Fruit fly (Drosophila melanogaster) whole organism, embryonic: ENCODE results near the gene Vajk3.

Experiments used
- CG10431 ChIP-seq: fragments of 200-800 bp; sonication (Bioruptor generic); optimal IDR thresholded peaks from 3 replicates; lab custom pipeline; 2018; ENCODE audit warnings: missing biosample characterization, mild to moderate bottlenecking, missing genetic modification characterization
- CG11696 ChIP-seq: fragments of 200-800 bp; sonication (Bioruptor generic); IDR thresholded peaks from 2 replicates; pipeline ENCODE4 v1.3.6; 2022; ENCODE audit warnings: missing biosample characterization, missing genetic modification characterization
- CG12104 ChIP-seq: fragments of 200-800 bp; sonication (Bioruptor generic); optimal IDR thresholded peaks from 3 replicates; lab custom pipeline; 2016; ENCODE audit warnings: missing biosample characterization, missing genetic modification characterization
- CG14050 ChIP-seq: fragments of 200-800 bp; sonication (Bioruptor generic); IDR thresholded peaks from 3 replicates; pipeline ENCODE4 v1.3.6; 2022; ENCODE audit warnings: missing biosample characterization, missing genetic modification characterization
- CG17568 ChIP-seq: fragments of 200-800 bp; sonication (Bioruptor generic); optimal IDR thresholded peaks from 2 replicates; lab custom pipeline; 2018; ENCODE audit warnings: missing biosample characterization, mild to moderate bottlenecking, missing genetic modification characterization, moderate library complexity
- CG1792 ChIP-seq: fragments of 200-800 bp; sonication (Bioruptor generic); optimal IDR thresholded peaks from 2 replicates; lab custom pipeline; 2016; ENCODE audit warnings: missing biosample characterization, missing genetic modification characterization
- CG2202 ChIP-seq: fragments of 200-800 bp; sonication (Bioruptor generic); optimal IDR thresholded peaks from 2 replicates; lab custom pipeline; 2018; ENCODE audit warnings: missing biosample characterization, mild to moderate bottlenecking, missing genetic modification characterization
- CG2678 ChIP-seq: fragments of 200-800 bp; sonication (Bioruptor generic); optimal IDR thresholded peaks from 3 replicates; lab custom pipeline; 2019; ENCODE audit warnings: missing biosample characterization, mild to moderate bottlenecking, missing genetic modification characterization, moderate library complexity
- CG30431 ChIP-seq: fragments of 200-800 bp; sonication (Bioruptor generic); optimal IDR thresholded peaks from 2 replicates; lab custom pipeline; 2017; ENCODE audit warnings: missing biosample characterization, missing genetic modification characterization
- CG32767 ChIP-seq: fragments of 200-800 bp; sonication (Bioruptor generic); IDR thresholded peaks from 2 replicates; pipeline ENCODE4 v1.3.6; 2022; ENCODE audit warnings: missing biosample characterization, missing genetic modification characterization
- CG3838 ChIP-seq: fragments of 200-800 bp; sonication (Bioruptor generic); optimal IDR thresholded peaks from 3 replicates; lab custom pipeline; 2016; ENCODE audit warnings: missing biosample characterization, missing genetic modification characterization
- CG4707 ChIP-seq: fragments of 200-800 bp; sonication (Bioruptor generic); optimal IDR thresholded peaks from 2 replicates; lab custom pipeline; 2018; ENCODE audit warnings: missing biosample characterization, mild to moderate bottlenecking, missing genetic modification characterization, moderate library complexity
- CG6654 ChIP-seq: fragments of 200-800 bp; sonication (Bioruptor generic); optimal IDR thresholded peaks from 2 replicates; lab custom pipeline; 2017; ENCODE audit warnings: missing biosample characterization, mild to moderate bottlenecking, missing genetic modification characterization
- CG7357 ChIP-seq: fragments of 200-800 bp; sonication (Bioruptor generic); IDR thresholded peaks from 3 replicates; pipeline ENCODE4 v1.3.6; 2022; ENCODE audit warnings: missing biosample characterization, missing genetic modification characterization
- CG8089 ChIP-seq: fragments of 200-800 bp; sonication (Bioruptor generic); optimal IDR thresholded peaks from 3 replicates; lab custom pipeline; 2016; ENCODE audit warnings: missing biosample characterization, missing genetic modification characterization
- CG8944 ChIP-seq: fragments of 200-800 bp; sonication (Bioruptor generic); optimal IDR thresholded peaks from 3 replicates; lab custom pipeline; 2016; ENCODE audit warnings: missing biosample characterization, missing genetic modification characterization
- CG9932 ChIP-seq: fragments of 200-800 bp; sonication (Bioruptor generic); IDR thresholded peaks from 2 replicates; pipeline ENCODE4 v1.3.6; 2022; ENCODE audit warnings: missing biosample characterization, missing genetic modification characterization
- CkIIα-i1 ChIP-seq: fragments of 200-800 bp; sonication (Bioruptor generic); IDR thresholded peaks from 2 replicates; pipeline ENCODE4 v1.3.6; 2022; ENCODE audit warnings: missing biosample characterization, missing genetic modification characterization
- D ChIP-seq, 2 experiments: fragments of 200-800 bp in 1 of 2; fragments of >200 bp in 1 of 2; sonication (Bioruptor generic) in 1 of 2; optimal IDR thresholded peaks; 2 replicates in 1 of 2; 3 replicates in 1 of 2; lab custom pipeline; 2017; ENCODE audit warnings: mild to moderate bottlenecking in 1 of 2, missing biosample characterization in 1 of 2, missing genetic modification characterization in 1 of 2, missing genetic modification reagents in 1 of 2
- D19B ChIP-seq: fragments of 200-800 bp; sonication (Bioruptor generic); optimal IDR thresholded peaks from 2 replicates; lab custom pipeline; 2017; ENCODE audit warnings: missing biosample characterization, mild to moderate bottlenecking, missing genetic modification characterization
- Dll ChIP-seq: fragments of 200-800 bp; sonication (Bioruptor generic); IDR thresholded peaks from 4 replicates; pipeline ENCODE4 v1.3.6; 2022; ENCODE audit warnings: missing biosample characterization, missing genetic modification characterization; ENCODE audit not compliant: partially characterized antibody
- Elba2 ChIP-seq: fragments of 200-800 bp; sonication (Bioruptor generic); optimal IDR thresholded peaks from 3 replicates; lab custom pipeline; 2016; ENCODE audit warnings: missing biosample characterization, missing genetic modification characterization
- Hr39 ChIP-seq: fragments of >200 bp; optimal IDR thresholded peaks from 2 replicates; lab custom pipeline; 2017
- Mes4 ChIP-seq: fragments of 200-800 bp; sonication (Bioruptor generic); optimal IDR thresholded peaks from 2 replicates; lab custom pipeline; 2016; ENCODE audit warnings: missing biosample characterization, missing genetic modification characterization
- Oli ChIP-seq: fragments of 200-800 bp; sonication (Bioruptor generic); optimal IDR thresholded peaks from 2 replicates; lab custom pipeline; 2018; ENCODE audit warnings: missing biosample characterization, mild to moderate bottlenecking, missing genetic modification characterization, moderate library complexity
- Opbp ChIP-seq: fragments of 200-800 bp; sonication (Bioruptor generic); IDR thresholded peaks from 3 replicates; pipeline ENCODE4 v1.3.6; 2022; ENCODE audit warnings: missing biosample characterization, missing genetic modification characterization; ENCODE audit not compliant: partially characterized antibody
- Poxn ChIP-seq: fragments of 200-800 bp; sonication (Bioruptor generic); IDR thresholded peaks from 2 replicates; pipeline ENCODE4 v1.3.6; 2022; ENCODE audit warnings: missing biosample characterization, missing genetic modification characterization
- Xrp1 ChIP-seq: fragments of 200-800 bp; sonication (Bioruptor generic); IDR thresholded peaks from 2 replicates; pipeline ENCODE4 v1.3.6; 2022; ENCODE audit warnings: missing biosample characterization, missing genetic modification characterization
- abd-A ChIP-seq: fragments of 200-800 bp; sonication (Bioruptor generic); optimal IDR thresholded peaks from 3 replicates; lab custom pipeline; 2019; ENCODE audit warnings: missing biosample characterization, mild to moderate bottlenecking, missing genetic modification characterization, moderate library complexity
- ato ChIP-seq: fragments of 200-800 bp; sonication (Bioruptor generic); IDR thresholded peaks from 2 replicates; pipeline ENCODE4 v1.3.6; 2022; ENCODE audit warnings: missing biosample characterization, missing genetic modification characterization; ENCODE audit not compliant: partially characterized antibody
- cad ChIP-seq: fragments of >200 bp; optimal IDR thresholded peaks from 2 replicates; lab custom pipeline; 2017; ENCODE audit warnings: missing biosample characterization, missing genetic modification characterization
- crp ChIP-seq, 2 experiments: fragments of 200-800 bp; sonication (Bioruptor generic); optimal IDR thresholded peaks; 2 replicates in 1 of 2; 3 replicates in 1 of 2; lab custom pipeline; 2017; ENCODE audit warnings: missing biosample characterization in 2 of 2, missing genetic modification characterization in 2 of 2, mild to moderate bottlenecking in 1 of 2, moderate library complexity in 1 of 2
- dati ChIP-seq: fragments of 200-800 bp; sonication (Bioruptor generic); IDR thresholded peaks from 2 replicates; pipeline ENCODE4 v1.3.6; 2022; ENCODE audit warnings: missing biosample characterization, missing genetic modification characterization
- emc ChIP-seq: fragments of 200-800 bp; sonication (Bioruptor generic); optimal IDR thresholded peaks from 2 replicates; lab custom pipeline; 2016; ENCODE audit warnings: missing biosample characterization, missing genetic modification characterization
- ems ChIP-seq: fragments of 200-800 bp; sonication (Bioruptor generic); optimal IDR thresholded peaks from 3 replicates; lab custom pipeline; 2016; ENCODE audit warnings: missing biosample characterization, missing genetic modification characterization
- ewg ChIP-seq: fragments of 200-800 bp; sonication (Bioruptor generic); optimal IDR thresholded peaks from 3 replicates; lab custom pipeline; 2017; ENCODE audit warnings: mild to moderate bottlenecking, missing biosample characterization, missing genetic modification reagents, missing genetic modification characterization
- ham ChIP-seq: fragments of 200-800 bp; sonication (Bioruptor generic); IDR thresholded peaks from 2 replicates; pipeline ENCODE4 v1.3.6; 2022; ENCODE audit warnings: missing biosample characterization, missing genetic modification characterization
- lilli ChIP-seq: fragments of 200-800 bp; sonication (Bioruptor generic); optimal IDR thresholded peaks from 3 replicates; lab custom pipeline; 2016; ENCODE audit warnings: missing biosample characterization, missing genetic modification characterization
- nerfin-2 ChIP-seq: fragments of 200-800 bp; sonication (Bioruptor generic); IDR thresholded peaks from 2 replicates; pipeline ENCODE4 v1.3.6; 2022; ENCODE audit warnings: missing biosample characterization, missing genetic modification characterization; ENCODE audit not compliant: partially characterized antibody
- pnt ChIP-seq: fragments of 200-800 bp; sonication (Bioruptor generic); optimal IDR thresholded peaks from 3 replicates; lab custom pipeline; 2016; ENCODE audit warnings: missing biosample characterization, missing genetic modification characterization
- prd ChIP-seq, 3 experiments: fragments of >200 bp in 2 of 3; fragments of 200-800 bp in 1 of 3; sonication (Bioruptor generic) in 1 of 3; optimal IDR thresholded peaks in 2 of 3; IDR thresholded peaks in 1 of 3; 2 replicates in 2 of 3; 3 replicates in 1 of 3; pipeline versions ENCODE4 v1.3.6 to Lab custom; 2017 to 2022; ENCODE audit warnings: missing biosample characterization in 1 of 3, missing genetic modification characterization in 1 of 3
- salm ChIP-seq: fragments of 200-800 bp; sonication (Bioruptor generic); optimal IDR thresholded peaks from 2 replicates; lab custom pipeline; 2018; ENCODE audit warnings: missing biosample characterization, mild to moderate bottlenecking, missing genetic modification characterization
- shn ChIP-seq: fragments of 200-800 bp; sonication (Bioruptor generic); optimal IDR thresholded peaks from 3 replicates; lab custom pipeline; 2016; ENCODE audit warnings: missing biosample characterization, missing genetic modification characterization
- sqz ChIP-seq: fragments of 200-800 bp; sonication (Bioruptor generic); optimal IDR thresholded peaks from 3 replicates; lab custom pipeline; 2018; ENCODE audit warnings: missing biosample characterization, mild to moderate bottlenecking, missing genetic modification characterization
- tio ChIP-seq: fragments of 200-800 bp; sonication (Bioruptor generic); optimal IDR thresholded peaks from 2 replicates; lab custom pipeline; 2017; ENCODE audit warnings: missing biosample characterization, missing genetic modification characterization, inconsistent platforms
- tll ChIP-seq, 2 experiments: fragments of 200-800 bp in 1 of 2; fragments of >200 bp in 1 of 2; sonication (Bioruptor generic) in 1 of 2; optimal IDR thresholded peaks; 2 replicates each; lab custom pipeline; 2017 to 2019; ENCODE audit warnings: missing biosample characterization in 2 of 2, missing genetic modification characterization in 2 of 2, mild to moderate bottlenecking in 1 of 2, moderate library complexity in 1 of 2
- usp ChIP-seq: fragments of >200 bp; optimal IDR thresholded peaks from 2 replicates; lab custom pipeline; 2017; ENCODE audit warnings: missing biosample characterization, missing genetic modification characterization
- wdn ChIP-seq: fragments of 200-800 bp; sonication (Bioruptor generic); IDR thresholded peaks from 2 replicates; pipeline ENCODE4 v1.3.6; 2022; ENCODE audit warnings: missing biosample characterization, missing genetic modification characterization
- z ChIP-seq: fragments of 200-800 bp; sonication (Bioruptor generic); IDR thresholded peaks from 3 replicates; pipeline ENCODE4 v1.3.6; 2022; ENCODE audit warnings: missing biosample characterization, missing genetic modification characterization

Gene Vajk3

DNA sequence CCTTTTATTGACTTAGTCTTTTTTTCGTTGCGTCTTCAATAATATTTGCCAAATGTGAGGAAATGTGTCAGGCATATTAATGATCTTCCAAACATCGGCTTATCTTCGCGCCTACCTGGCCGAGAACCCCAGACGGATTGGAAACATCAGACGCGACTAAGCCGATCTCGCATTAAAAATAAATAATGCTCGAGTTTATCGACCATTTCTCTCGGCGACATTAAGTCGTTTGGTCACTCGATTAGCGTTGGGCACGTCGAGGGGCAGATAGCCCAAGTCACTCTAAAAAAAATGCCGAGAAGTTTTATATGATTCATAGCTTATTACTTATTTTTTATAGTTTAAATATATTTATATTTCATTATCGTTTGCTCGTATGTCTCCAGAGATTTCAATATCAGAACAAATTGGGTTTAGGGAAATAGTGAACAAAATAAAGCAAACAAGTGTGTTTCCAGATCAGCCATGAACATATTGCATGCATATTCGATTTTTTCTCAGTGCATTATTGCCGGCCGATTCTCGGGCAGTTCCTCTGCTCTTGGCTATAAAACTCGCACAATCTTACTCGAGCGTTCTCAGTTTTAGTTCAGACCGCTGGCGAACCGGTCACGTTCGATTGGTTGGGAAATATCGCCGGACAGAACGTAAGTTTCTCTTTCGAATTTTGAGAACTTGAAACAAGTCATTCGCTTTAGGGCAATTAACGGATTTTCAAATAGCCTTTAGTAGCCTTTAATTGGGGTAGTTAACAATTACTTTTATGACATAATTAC is 42.0 kb downstream of the Vajk3 start, which contains the start of gene Ance (continued):
- TF ChIP-seq ato (GFP tag; lab: Robert Waterston, UW) = no peak
- TF ChIP-seq dati = no peak
- no peak for TF ChIP-seq ham (GFP tag; lab: Robert Waterston, UW)
- no peak for TF ChIP-seq CG2202 (tag; lab: Kevin White, UChicago)
- TF ChIP-seq CG8944 (GFP tag; lab: Kevin White, UChicago) = no peak
- no peak for TF ChIP-seq CG4707 (GFP tag; lab: Kevin White, UChicago)
- no peak for TF ChIP-seq ewg
- no peak for TF ChIP-seq CG7357 (GFP tag; lab: Robert Waterston, UW)
- no peak for TF ChIP-seq usp (GFP tag; lab: Kevin White, UChicago)
- no peak for TF ChIP-seq Dll (GFP tag; lab: Robert Waterston, UW)
- peak; percentile 22 for TF ChIP-seq CG30431 (GFP tag; lab: Kevin White, UChicago)
- TF ChIP-seq Elba2 (GFP tag; lab: Kevin White, UChicago) = no peak
- peak in 1 of 2 experiments; percentile 10 for TF ChIP-seq tll (GFP tag; optimal IDR thresholded peaks at IDR 0.05; lab: Kevin White, UChicago)
- no peak for TF ChIP-seq CG8089 (GFP tag; lab: Kevin White, UChicago)
- no peak for TF ChIP-seq CG14050 (GFP tag; lab: Robert Waterston, UW)
- TF ChIP-seq pnt (GFP tag; lab: Kevin White, UChicago) = no peak
- no peak for TF ChIP-seq D (optimal IDR thresholded peaks at IDR 0.05; lab: Kevin White, UChicago)
- no peak for TF ChIP-seq D (GFP tag; optimal IDR thresholded peaks at IDR 0.05; lab: Kevin White, UChicago)
- no peak for TF ChIP-seq D19B (GFP tag; lab: Kevin White, UChicago)
- no peak for TF ChIP-seq z (GFP tag; lab: Robert Waterston, UW)
- TF ChIP-seq CG1792 = no peak
- TF ChIP-seq crp (GFP tag; optimal IDR thresholded peaks at IDR 0.05; lab: Kevin White, UChicago) = no peak
- no peak for TF ChIP-seq CG11696 (GFP tag; lab: Robert Waterston, UW)
- no peak for TF ChIP-seq CG6654 (GFP tag; lab: Kevin White, UChicago)
- TF ChIP-seq ems (GFP tag; lab: Kevin White, UChicago) = peak; percentile 9
- no peak for TF ChIP-seq salm
- no peak for TF ChIP-seq nerfin-2 (GFP tag; lab: Robert Waterston, UW)
- no peak for TF ChIP-seq tio (GFP tag; lab: Kevin White, UChicago)
- TF ChIP-seq CkIIα-i1 (GFP tag; lab: Robert Waterston, UW) = no peak
- TF ChIP-seq cad (GFP tag; lab: Kevin White, UChicago) = no peak
- TF ChIP-seq Oli (tag; lab: Kevin White, UChicago) = peak; percentile 5
- TF ChIP-seq CG10431 = no peak
- peak; percentile 30 for TF ChIP-seq lilli (GFP tag; lab: Kevin White, UChicago)
- TF ChIP-seq prd (optimal IDR thresholded peaks at IDR 0.05; lab: Kevin White, UChicago) = no peak
- TF ChIP-seq prd (GFP tag; IDR thresholded peaks at IDR 0.05; lab: Robert Waterston, UW) = peak; percentile 73
- TF ChIP-seq wdn (GFP tag; lab: Robert Waterston, UW) = 0 out of 2 replicates have a peak, but pooled peaks have one; percentile 48
- TF ChIP-seq Mes4 (GFP tag; lab: Kevin White, UChicago) = no peak
- TF ChIP-seq Poxn (GFP tag; lab: Robert Waterston, UW) = no peak
- TF ChIP-seq CG3838 (GFP tag; lab: Kevin White, UChicago) = no peak
- no peak for TF ChIP-seq sqz
- no peak for TF ChIP-seq emc (GFP tag; lab: Kevin White, UChicago)
- TF ChIP-seq Hr39 (lab: Kevin White, UChicago) = no peak
- peak; percentile 22 for TF ChIP-seq CG12104 (GFP tag; lab: Kevin White, UChicago)
- TF ChIP-seq CG32767 = no peak
- TF ChIP-seq Xrp1 = peak; percentile 59; the same call in 1 of the 2 replicates
- TF ChIP-seq CG2678 (tag; lab: Kevin White, UChicago) = peak; percentile 69
- peak; percentile 69 for TF ChIP-seq CG9932 (GFP tag; lab: Robert Waterston, UW)
- no peak for TF ChIP-seq CG17568
- no peak for TF ChIP-seq abd-A
- no peak for TF ChIP-seq Opbp (GFP tag; lab: Robert Waterston, UW)
- TF ChIP-seq shn (GFP tag; lab: Kevin White, UChicago) = no peak
